Worm (Caenorhabditis elegans) whole organism, L1 larva: ENCODE data around the gene F37B4.15.

ENCODE experiments used
- C04F5.9 ChIP-seq: sonication (generic microtip); optimal IDR thresholded peaks from 2 replicates; lab custom pipeline; 2016; ENCODE audit warnings: missing genetic modification characterization, missing compliant biosample characterization
- C34B4.2 ChIP-seq: sonication (generic microtip); optimal IDR thresholded peaks from 2 replicates; lab custom pipeline; 2017; ENCODE audit warnings: mild to moderate bottlenecking, missing genetic modification characterization, missing compliant biosample characterization
- F16B12.6 ChIP-seq: fragments of 150-350 bp; optimal IDR thresholded peaks from 2 replicates; lab custom pipeline; 2014; ENCODE audit warnings: missing biosample characterization, missing genetic modification characterization
- Y116A8C.19 ChIP-seq: sonication (generic microtip); optimal IDR thresholded peaks from 2 replicates; lab custom pipeline; 2016; ENCODE audit warnings: missing compliant biosample characterization, missing genetic modification characterization, borderline replicate concordance
- aha-1 ChIP-seq: fragments of 150-350 bp; optimal IDR thresholded peaks from 2 replicates; lab custom pipeline; 2014; ENCODE audit warnings: missing biosample characterization, missing genetic modification characterization
- alr-1 ChIP-seq: fragments of 200-800 bp; sonication (Bioruptor generic); optimal IDR thresholded peaks from 2 replicates; lab custom pipeline; 2018; ENCODE audit warnings: borderline replicate concordance, mild to moderate bottlenecking, missing genetic modification characterization, missing compliant biosample characterization
- aly-2 ChIP-seq: fragments of 150-350 bp; optimal IDR thresholded peaks from 2 replicates; lab custom pipeline; 2014; ENCODE audit warnings: missing biosample characterization, missing genetic modification characterization
- ceh-8 ChIP-seq: fragments of 200-800 bp; sonication (Bioruptor generic); optimal IDR thresholded peaks from 2 replicates; lab custom pipeline; 2018; ENCODE audit warnings: mild to moderate bottlenecking, missing genetic modification characterization, moderate library complexity, missing compliant biosample characterization
- ceh-82 ChIP-seq, 3 experiments: fragments of 150-350 bp in 1 of 3; sonication (generic microtip) in 2 of 3; optimal IDR thresholded peaks; 2 replicates each; lab custom pipeline; 2014 to 2017; ENCODE audit warnings: missing biosample characterization in 3 of 3, missing genetic modification characterization in 3 of 3
- ceh-90 ChIP-seq: sonication (generic microtip); optimal IDR thresholded peaks from 2 replicates; lab custom pipeline; 2016; ENCODE audit warnings: missing genetic modification characterization, missing compliant biosample characterization
- dsc-1 ChIP-seq: sonication (generic microtip); optimal IDR thresholded peaks from 2 replicates; lab custom pipeline; 2016; ENCODE audit warnings: mild to moderate bottlenecking, missing genetic modification characterization, missing compliant biosample characterization
- egl-13 ChIP-seq: sonication (generic microtip); optimal IDR thresholded peaks from 2 replicates; lab custom pipeline; 2016; ENCODE audit warnings: missing genotype, missing genetic modification reagents, missing genetic modification characterization, missing compliant biosample characterization
- egl-27 ChIP-seq, 2 experiments: fragments of 150-350 bp in 1 of 2; sonication (generic microtip); optimal IDR thresholded peaks; 3 replicates each; lab custom pipeline; 2017 to 2018; ENCODE audit warnings: missing biosample characterization in 2 of 2, missing genetic modification characterization in 2 of 2, missing genetic modification reagents in 2 of 2
- elt-2 ChIP-seq: sonication (generic microtip); optimal IDR thresholded peaks from 2 replicates; lab custom pipeline; 2016; ENCODE audit warnings: missing genetic modification characterization, mild to moderate bottlenecking, inconsistent platforms, missing compliant biosample characterization, missing genetic modification reagents
- elt-3 ChIP-seq, 6 experiments: fragments of 150-350 bp in 1 of 6; sonication (generic microtip); optimal IDR thresholded peaks; 2 replicates each; lab custom pipeline; 2017 to 2018; ENCODE audit warnings: missing biosample characterization in 6 of 6, missing genetic modification characterization in 6 of 6, inconsistent platforms in 1 of 6
- fkh-4 ChIP-seq: sonication (generic microtip); optimal IDR thresholded peaks from 2 replicates; lab custom pipeline; 2016; ENCODE audit warnings: missing compliant biosample characterization, missing genetic modification characterization, borderline replicate concordance
- grh-1 ChIP-seq: fragments of 200-800 bp; sonication (Bioruptor generic); IDR thresholded peaks from 2 replicates; pipeline ENCODE4 v1.3.6; 2022; ENCODE audit warnings: missing genetic modification reagents, missing genetic modification characterization, missing compliant biosample characterization
- irx-1 ChIP-seq: sonication (generic microtip); optimal IDR thresholded peaks from 2 replicates; lab custom pipeline; 2016; ENCODE audit warnings: missing genetic modification characterization, missing compliant biosample characterization
- jun-1 ChIP-seq: fragments of 150-350 bp; optimal IDR thresholded peaks from 2 replicates; lab custom pipeline; 2014; ENCODE audit warnings: missing biosample characterization, missing genetic modification reagents, missing genetic modification characterization
- lin-13 ChIP-seq: fragments of 150-350 bp; optimal IDR thresholded peaks from 2 replicates; lab custom pipeline; 2014; ENCODE audit warnings: missing biosample characterization, missing genetic modification reagents, missing genetic modification characterization
- lin-14 ChIP-seq: fragments of 200-800 bp; sonication (Bioruptor generic); optimal IDR thresholded peaks from 2 replicates; lab custom pipeline; 2018; ENCODE audit warnings: mild to moderate bottlenecking, missing genetic modification characterization, moderate library complexity, missing compliant biosample characterization
- lin-15B ChIP-seq: fragments of 150-350 bp; sonication (generic microtip); optimal IDR thresholded peaks from 3 replicates; lab custom pipeline; 2014; ENCODE audit warnings: missing biosample characterization, missing genetic modification characterization
- lin-35 ChIP-seq, 2 experiments: fragments of 150-350 bp; optimal IDR thresholded peaks; 2 replicates each; lab custom pipeline; 2014; ENCODE audit warnings: missing biosample characterization in 2 of 2, missing genetic modification characterization in 2 of 2, missing genetic modification reagents in 2 of 2
- lin-39 ChIP-seq: fragments of 150-350 bp; optimal IDR thresholded peaks from 2 replicates; lab custom pipeline; 2014; ENCODE audit warnings: missing biosample characterization, missing genetic modification reagents, missing genetic modification characterization
- lsy-2 ChIP-seq, 2 experiments: fragments of 150-350 bp; optimal IDR thresholded peaks; 2 replicates each; lab custom pipeline; 2014; ENCODE audit warnings: missing biosample characterization in 2 of 2, missing genetic modification characterization in 2 of 2
- mep-1 ChIP-seq: fragments of 150-350 bp; optimal IDR thresholded peaks from 2 replicates; lab custom pipeline; 2014; ENCODE audit warnings: missing biosample characterization, missing genetic modification characterization
- nhr-19 ChIP-seq: fragments of 200-800 bp; sonication (Bioruptor generic); conservative IDR thresholded peaks from 2 replicates; pipeline ENCODE4 v1.3.6; 2022; ENCODE audit warnings: missing genetic modification characterization, missing compliant biosample characterization
- nhr-76 ChIP-seq: sonication (generic microtip); optimal IDR thresholded peaks from 2 replicates; lab custom pipeline; 2017; ENCODE audit warnings: missing biosample characterization, missing genetic modification characterization
- nhr-77 ChIP-seq: fragments of 150-350 bp; optimal IDR thresholded peaks from 2 replicates; lab custom pipeline; 2014; ENCODE audit warnings: missing biosample characterization, missing genetic modification characterization
- nhr-84 ChIP-seq: sonication (generic microtip); optimal IDR thresholded peaks from 2 replicates; lab custom pipeline; 2017; ENCODE audit warnings: missing biosample characterization, missing genetic modification characterization
- nhr-90 ChIP-seq: sonication (generic microtip); optimal IDR thresholded peaks from 2 replicates; lab custom pipeline; 2016; ENCODE audit warnings: mild to moderate bottlenecking, missing genetic modification characterization, missing compliant biosample characterization; ENCODE audit not compliant: poor library complexity
- pag-3 ChIP-seq: sonication (generic microtip); optimal IDR thresholded peaks from 2 replicates; lab custom pipeline; 2017; ENCODE audit warnings: missing genetic modification characterization, mild to moderate bottlenecking, missing compliant biosample characterization, antibody characterized with exemption, borderline replicate concordance; ENCODE audit not compliant: insufficient read depth
- pax-3 ChIP-seq: fragments of 200-800 bp; sonication (Bioruptor generic); optimal IDR thresholded peaks from 2 replicates; lab custom pipeline; 2018; ENCODE audit warnings: mild to moderate bottlenecking, missing genetic modification characterization, moderate library complexity, missing compliant biosample characterization
- sox-4 ChIP-seq: sonication (generic microtip); optimal IDR thresholded peaks from 2 replicates; lab custom pipeline; 2016; ENCODE audit warnings: missing genetic modification characterization, missing compliant biosample characterization
- sup-37 ChIP-seq: fragments of 200-800 bp; sonication (Bioruptor generic); optimal IDR thresholded peaks from 2 replicates; lab custom pipeline; 2018; ENCODE audit warnings: mild to moderate bottlenecking, missing genetic modification characterization, missing compliant biosample characterization
- swsn-7 ChIP-seq: sonication (generic microtip); optimal IDR thresholded peaks from 2 replicates; lab custom pipeline; 2016; ENCODE audit warnings: missing genetic modification characterization, missing compliant biosample characterization
- tbx-2 ChIP-seq: sonication (generic microtip); optimal IDR thresholded peaks from 2 replicates; lab custom pipeline; 2016; ENCODE audit warnings: missing genetic modification characterization, missing compliant biosample characterization
- tlp-1 ChIP-seq: fragments of 150-350 bp; optimal IDR thresholded peaks from 2 replicates; lab custom pipeline; 2014; ENCODE audit warnings: missing biosample characterization, missing genetic modification characterization
- unc-130 ChIP-seq: fragments of 150-350 bp; optimal IDR thresholded peaks from 2 replicates; lab custom pipeline; 2017; ENCODE audit warnings: missing biosample characterization, missing genetic modification characterization, inconsistent platforms
- unc-62 ChIP-seq: fragments of 150-350 bp; optimal IDR thresholded peaks from 2 replicates; lab custom pipeline; 2014; ENCODE audit warnings: missing biosample characterization, missing genetic modification reagents, missing genetic modification characterization
- vab-15 ChIP-seq: sonication (generic microtip); optimal IDR thresholded peaks from 2 replicates; lab custom pipeline; 2017; ENCODE audit warnings: missing genotype, mild to moderate bottlenecking, missing genetic modification characterization, missing compliant biosample characterization
- ztf-4 ChIP-seq: fragments of 150-350 bp; optimal IDR thresholded peaks from 2 replicates; lab custom pipeline; 2014; ENCODE audit warnings: missing biosample characterization, missing genetic modification characterization

The F37B4.15 gene

DNA sequence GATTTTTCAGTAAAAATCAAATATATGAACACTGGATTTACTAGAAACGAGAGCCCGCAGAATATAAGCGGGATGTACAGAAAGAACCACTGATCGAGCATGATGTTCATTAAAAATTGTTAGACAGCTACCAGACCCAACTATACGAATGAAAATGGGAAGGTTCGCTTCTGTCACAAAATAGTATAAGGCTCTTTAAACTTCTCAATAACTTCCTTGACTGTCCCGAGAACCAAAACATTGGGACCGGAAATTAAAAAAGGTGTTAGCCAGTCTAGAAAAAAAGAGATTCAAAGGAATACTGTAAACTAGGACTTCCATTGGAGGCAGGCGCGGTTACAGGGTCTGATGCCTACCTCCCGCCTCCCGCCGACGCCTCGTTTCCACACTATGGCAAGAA is 34.2 kb upstream of the F37B4.15 start, which contains the start of gene srj-55:
TSS of gene srj-55 (minus strand) at position 101 of the 400 bp plus-strand sequence.
- TF ChIP-seq nhr-77 (tag; lab: Kevin White, UChicago) (no peak), egl-27 (tag; optimal IDR thresholded peaks at IDR 0.05; lab: Kevin White, UChicago) (no peak), nhr-76 (tag; lab: Kevin White, UChicago) (no peak), sox-4 (tag; lab: Kevin White, UChicago) (no peak), tlp-1 (tag; lab: Kevin White, UChicago) (no peak), elt-2 (no peak), ceh-90 (no peak), nhr-90 (tag; lab: Kevin White, UChicago) (no peak), jun-1 (tag; lab: Kevin White, UChicago) (no peak), pag-3 (tag; lab: Kevin White, UChicago) (no peak), C34B4.2 (tag; lab: Kevin White, UChicago) (no peak), sup-37 (GFP tag; lab: Kevin White, UChicago) (no peak), unc-62 (GFP tag; lab: Kevin White, UChicago) (no peak), grh-1 (no peak), mep-1 (tag; lab: Kevin White, UChicago) (no peak), nhr-19 (GFP tag; lab: Robert Waterston, UW) (no peak), lin-15B (tag; lab: Kevin White, UChicago) (no peak), unc-130 (tag; lab: Kevin White, UChicago) (no peak)

ce11 chrV:2859738-2860137 is 32.3 kb upstream of the F37B4.15 start, which contains the start of gene srj-54:
Gene srj-54, minus strand, starts transcription at chrV:2859838.
- TF ChIP-seq lin-14 (GFP tag; lab: Kevin White, UChicago) (no peak), lin-13 (GFP tag; lab: Kevin White, UChicago) (no peak), alr-1 (no peak), F16B12.6 (tag; lab: Kevin White, UChicago) (no peak), ceh-82 (tag; optimal IDR thresholded peaks at IDR 0.05; lab: Kevin White, UChicago) (no peak), elt-3 (tag; optimal IDR thresholded peaks at IDR 0.05; lab: Kevin White, UChicago) (no peak)

ce11 chrV:2861505-2861904 is 30.5 kb upstream of the F37B4.15 start, which contains the start of gene srh-270:
Gene srh-270, minus strand, starts transcription at chrV:2861605.
- no peak for TF ChIP-seq egl-13 (tag; lab: Kevin White, UChicago)
- no peak for TF ChIP-seq tbx-2
- no peak for TF ChIP-seq nhr-84
- no peak for TF ChIP-seq irx-1 (tag; lab: Kevin White, UChicago)
- TF ChIP-seq ceh-82 (tag; optimal IDR thresholded peaks at IDR 0.05; lab: Kevin White, UChicago), result no peak
- no peak for TF ChIP-seq vab-15
- TF ChIP-seq ceh-8 (GFP tag; lab: Kevin White, UChicago), result no peak
- TF ChIP-seq lin-39 (tag; lab: Kevin White, UChicago), result no peak
- TF ChIP-seq C04F5.9 (tag; lab: Kevin White, UChicago), result no peak
- no peak for TF ChIP-seq fkh-4 (tag; lab: Kevin White, UChicago)
- no peak for TF ChIP-seq aha-1
- no peak for TF ChIP-seq lsy-2 (tag; optimal IDR thresholded peaks at IDR 0.05; lab: Kevin White, UChicago)
- no peak for TF ChIP-seq lin-35 (GFP tag; optimal IDR thresholded peaks at IDR 0.05; lab: Kevin White, UChicago)
- TF ChIP-seq aly-2 (tag; lab: Kevin White, UChicago), result no peak

DNA sequence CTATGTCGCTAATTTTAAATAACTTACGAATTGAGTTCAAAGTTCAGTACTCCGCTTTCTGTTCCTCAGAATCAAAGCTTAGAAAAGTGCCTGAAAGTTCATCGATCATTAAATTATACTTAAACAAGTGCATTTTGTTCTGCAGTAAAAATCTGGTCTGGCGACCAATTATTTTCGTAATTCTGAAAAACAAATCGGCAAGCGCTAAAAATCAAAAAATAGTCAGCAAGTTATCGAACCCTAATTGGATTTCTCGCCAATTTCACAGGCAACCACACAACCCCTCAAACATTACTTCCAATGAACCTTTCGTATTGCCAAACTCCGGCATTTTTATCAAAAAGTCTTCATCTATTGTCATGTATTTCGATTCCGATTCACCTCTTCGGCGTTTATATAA is 29.0 kb upstream of the F37B4.15 start, which contains the start of gene srh-272:
TSS of gene srh-272 (plus strand) at position 301 of the 400 bp plus-strand sequence.
- no peak for TF ChIP-seq sox-4 (tag; lab: Kevin White, UChicago)
- no peak for TF ChIP-seq dsc-1 (tag; lab: Kevin White, UChicago)
- no peak for TF ChIP-seq Y116A8C.19 (tag; lab: Kevin White, UChicago)
- no peak for TF ChIP-seq swsn-7 (tag; lab: Kevin White, UChicago)
- TF ChIP-seq ztf-4, result no peak
- no peak for TF ChIP-seq nhr-77 (tag; lab: Kevin White, UChicago)
- TF ChIP-seq pax-3 (tag; lab: Kevin White, UChicago), result no peak
